Fruit fly (Drosophila melanogaster) whole organism: ENCODE measurements around the gene Akt.

Experiments used
- CG8478 ChIP-seq: fragments of >200 bp; optimal IDR thresholded peaks from 2 replicates; lab custom pipeline; 2018; ENCODE audit warnings: inconsistent platforms
- EcR ChIP-seq, 2 experiments: fragments of >200 bp; optimal IDR thresholded peaks; 2 replicates each; lab custom pipeline; 2017; ENCODE audit warnings: missing biosample characterization in 2 of 2, missing genetic modification characterization in 2 of 2, missing genetic modification reagents in 2 of 2
- pan ChIP-seq: fragments of >200 bp; optimal IDR thresholded peaks from 2 replicates; lab custom pipeline; 2017
- psq ChIP-seq: fragments of >200 bp; optimal IDR thresholded peaks from 2 replicates; lab custom pipeline; 2017
- usp ChIP-seq: fragments of >200 bp; optimal IDR thresholded peaks from 2 replicates; lab custom pipeline; 2017; ENCODE audit warnings: missing biosample characterization, missing genetic modification characterization, mixed read lengths

DNA sequence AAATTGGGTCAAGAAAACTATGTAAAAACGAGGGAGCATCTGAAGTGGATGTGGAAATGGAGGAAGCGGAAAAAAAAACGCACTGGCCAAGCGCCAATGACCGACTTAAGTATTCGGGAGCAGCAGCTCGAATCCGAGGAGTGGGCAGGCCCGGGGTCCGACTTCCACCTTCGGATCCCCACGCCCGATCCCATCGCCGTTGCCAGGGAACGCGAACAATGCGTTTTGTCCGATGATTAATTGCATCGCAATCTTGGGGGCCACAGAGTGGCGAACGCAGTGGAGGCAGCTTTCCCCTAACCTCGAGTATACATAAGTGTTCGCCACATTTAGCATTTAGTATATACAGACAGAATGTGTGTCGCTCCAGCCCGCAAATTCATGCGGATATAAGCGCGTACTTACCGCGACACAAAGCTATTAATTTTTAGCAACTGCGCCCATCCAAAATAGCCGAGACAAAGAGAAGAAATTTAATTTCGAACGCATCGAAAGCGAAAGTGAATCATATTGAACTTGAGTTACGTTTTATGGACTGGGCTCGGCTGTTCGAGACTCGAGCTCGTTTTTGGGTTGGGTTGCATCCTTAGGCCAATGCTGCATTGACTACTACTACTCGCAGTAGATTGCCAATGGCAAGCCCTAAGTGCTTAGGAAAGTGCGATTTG, 6.9 kb downstream of the Akt start:
- no peak for TF ChIP-seq CG8478 (lab: Kevin White, UChicago)
- TF ChIP-seq usp, result no peak
- no peak for TF ChIP-seq pan (lab: Kevin White, UChicago)
- TF ChIP-seq psq (lab: Kevin White, UChicago), result no peak
- TF ChIP-seq EcR (GFP tag; optimal IDR thresholded peaks at IDR 0.05; lab: Kevin White, UChicago), result no peak
